Worm (Caenorhabditis elegans) whole organism, L4 larva: ENCODE data around the gene sdz-11.

Experiments used
- T26A8.4 ChIP-seq: fragments of 200-800 bp; sonication (Bioruptor generic); IDR thresholded peaks from 2 replicates; pipeline ENCODE4 v1.3.6; 2022; ENCODE audit warnings: missing genetic modification characterization, missing compliant biosample characterization
- ama-1 ChIP-seq: fragments of 150-350 bp; optimal IDR thresholded peaks from 2 replicates; lab custom pipeline; 2014; ENCODE audit warnings: inconsistent platforms, mixed read lengths
- ceh-28 ChIP-seq: fragments of 150-350 bp; optimal IDR thresholded peaks from 2 replicates; lab custom pipeline; 2014; ENCODE audit warnings: missing biosample characterization, missing genetic modification reagents, missing genetic modification characterization
- ceh-32 ChIP-seq: sonication (generic microtip); optimal IDR thresholded peaks from 2 replicates; lab custom pipeline; 2016; ENCODE audit warnings: mild to moderate bottlenecking, missing genetic modification characterization, missing compliant biosample characterization; ENCODE audit not compliant: poor library complexity
- fkh-10 ChIP-seq: fragments of 150-350 bp; optimal IDR thresholded peaks from 2 replicates; lab custom pipeline; 2014; ENCODE audit warnings: missing biosample characterization, missing genetic modification reagents, missing genetic modification characterization
- unc-62 ChIP-seq, 3 experiments: fragments of 150-350 bp in 1 of 3; sonication (generic microtip); optimal IDR thresholded peaks in 2 of 3; peaks in 1 of 3; 1 replicate in 1 of 3; 2 replicates in 2 of 3; lab custom pipeline; 2014 to 2017; ENCODE audit warnings: missing biosample characterization in 3 of 3, missing genetic modification characterization in 3 of 3, missing genetic modification reagents in 3 of 3, missing genotype in 1 of 3
- zip-11 ChIP-seq: fragments of 200-800 bp; sonication (Bioruptor generic); IDR thresholded peaks from 2 replicates; pipeline ENCODE4 v1.3.6; 2022; ENCODE audit warnings: missing genetic modification characterization, missing compliant biosample characterization

ce11 chrII:3779463-3779862 lies 27.4 kb upstream of the sdz-11 start, which contains the start of gene T24E12.11:
- TF ChIP-seq unc-62 (GFP tag; optimal IDR thresholded peaks at IDR 0.05 in 1 of 2; lab: Kevin White, UChicago) (no peak), unc-62 (tag; optimal IDR thresholded peaks at IDR 0.05; lab: Kevin White, UChicago) (no peak), fkh-10 (no peak), zip-11 (GFP tag; lab: Robert Waterston, UW) (no peak), T26A8.4 (GFP tag; lab: Robert Waterston, UW) (no peak), ama-1 (lab: Kevin White, UChicago) (no peak), ceh-32 (tag; lab: Kevin White, UChicago) (no peak), ceh-28 (tag; lab: Kevin White, UChicago) (no peak)
